Worm (Caenorhabditis elegans) whole organism, late embryonic: ENCODE measurements around the gene str-109.

Experiments
- ceh-18 ChIP-seq: sonication (generic microtip); optimal IDR thresholded peaks from 2 replicates; lab custom pipeline; 2016; ENCODE audit warnings: missing genetic modification characterization, missing compliant biosample characterization
- ceh-31 ChIP-seq: sonication (generic microtip); optimal IDR thresholded peaks from 2 replicates; lab custom pipeline; 2016; ENCODE audit warnings: missing genetic modification characterization, missing compliant biosample characterization
- dmd-4 ChIP-seq: sonication (generic microtip); optimal IDR thresholded peaks from 2 replicates; lab custom pipeline; 2016; ENCODE audit warnings: borderline replicate concordance, missing genetic modification characterization, missing compliant biosample characterization
- elt-2 ChIP-seq: sonication (generic microtip); optimal IDR thresholded peaks from 2 replicates; lab custom pipeline; 2016; ENCODE audit warnings: missing genetic modification reagents, missing genetic modification characterization, missing compliant biosample characterization
- hlh-30 ChIP-seq: sonication (generic microtip); optimal IDR thresholded peaks from 2 replicates; lab custom pipeline; 2017; ENCODE audit warnings: antibody characterized with exemption, missing genetic modification characterization, missing compliant biosample characterization; ENCODE audit not compliant: insufficient read depth
- lin-11 ChIP-seq: fragments of 200-800 bp; sonication (Bioruptor generic); optimal IDR thresholded peaks from 2 replicates; lab custom pipeline; 2018; ENCODE audit warnings: mild to moderate bottlenecking, missing genetic modification characterization, missing compliant biosample characterization
- mec-3 ChIP-seq: sonication (generic microtip); optimal IDR thresholded peaks from 2 replicates; lab custom pipeline; 2016; ENCODE audit warnings: borderline replicate concordance, missing genetic modification characterization, missing compliant biosample characterization
- nfya-1 ChIP-seq: sonication (generic microtip); optimal IDR thresholded peaks from 2 replicates; lab custom pipeline; 2017; ENCODE audit warnings: missing genetic modification characterization, mild to moderate bottlenecking, missing compliant biosample characterization, antibody characterized with exemption, moderate library complexity
- npax-4 ChIP-seq: sonication (generic microtip); optimal IDR thresholded peaks from 2 replicates; lab custom pipeline; 2016; ENCODE audit warnings: missing genetic modification characterization, missing compliant biosample characterization
- pag-3 ChIP-seq: sonication (generic microtip); optimal IDR thresholded peaks from 2 replicates; lab custom pipeline; 2016; ENCODE audit warnings: missing compliant biosample characterization, missing genetic modification characterization, borderline replicate concordance
- pha-2 ChIP-seq: sonication (generic microtip); optimal IDR thresholded peaks from 2 replicates; lab custom pipeline; 2017; ENCODE audit warnings: mild to moderate bottlenecking, missing genetic modification characterization, missing compliant biosample characterization
- pqm-1 ChIP-seq: sonication (generic microtip); optimal IDR thresholded peaks from 2 replicates; lab custom pipeline; 2016; ENCODE audit warnings: missing genetic modification characterization, missing compliant biosample characterization
- ref-2 ChIP-seq: sonication (generic microtip); optimal IDR thresholded peaks from 2 replicates; lab custom pipeline; 2016; ENCODE audit warnings: missing genetic modification characterization, missing compliant biosample characterization
- sox-2 ChIP-seq: fragments of 200-800 bp; sonication (Bioruptor generic); IDR thresholded peaks from 2 replicates; pipeline ENCODE4 v1.3.6; 2022; ENCODE audit warnings: missing genetic modification reagents, missing genetic modification characterization, missing compliant biosample characterization
- syd-9 ChIP-seq: sonication (generic microtip); optimal IDR thresholded peaks from 2 replicates; lab custom pipeline; 2016; ENCODE audit warnings: mild to moderate bottlenecking, missing genetic modification characterization, moderate library complexity, missing compliant biosample characterization
- tbx-2 ChIP-seq: sonication (generic microtip); optimal IDR thresholded peaks from 2 replicates; lab custom pipeline; 2016; ENCODE audit warnings: missing genetic modification characterization, missing compliant biosample characterization
- ttx-3 ChIP-seq: sonication (generic microtip); optimal IDR thresholded peaks from 2 replicates; lab custom pipeline; 2016; ENCODE audit warnings: missing genetic modification reagents, missing genetic modification characterization, missing compliant biosample characterization
- unc-3 ChIP-seq, 2 experiments: fragments of 200-800 bp in 1 of 2; sonication (Bioruptor generic) in 1 of 2; sonication (generic microtip) in 1 of 2; conservative IDR thresholded peaks in 1 of 2; optimal IDR thresholded peaks in 1 of 2; 2 replicates each; pipeline versions ENCODE4 v1.3.6 to Lab custom; 2016 to 2022; ENCODE audit warnings: missing compliant biosample characterization in 2 of 2, missing genetic modification characterization in 2 of 2, missing genetic modification reagents in 1 of 2
- unc-42 ChIP-seq: sonication (generic microtip); optimal IDR thresholded peaks from 2 replicates; lab custom pipeline; 2016; ENCODE audit warnings: missing genotype, missing genetic modification characterization, missing compliant biosample characterization
- unc-55 ChIP-seq: sonication (generic microtip); optimal IDR thresholded peaks from 2 replicates; lab custom pipeline; 2017; ENCODE audit warnings: missing biosample characterization, missing genetic modification reagents, missing genetic modification characterization
- zip-5 ChIP-seq: sonication (generic microtip); optimal IDR thresholded peaks from 2 replicates; lab custom pipeline; 2016; ENCODE audit warnings: missing genetic modification characterization, missing compliant biosample characterization
- ztf-16 ChIP-seq: sonication (generic microtip); optimal IDR thresholded peaks from 2 replicates; lab custom pipeline; 2017; ENCODE audit warnings: missing genetic modification characterization, missing compliant biosample characterization

The str-109 gene

ce11 chrV:16118601-16119000, 43.4 kb downstream of the str-109 start, which contains the start of gene str-103:
TSS of gene str-103 (minus strand) at chrV:16118701.
- TF ChIP-seq pha-2 (tag; lab: Kevin White, UChicago) (no peak), unc-42 (no peak), nfya-1 (tag; lab: Kevin White, UChicago) (no peak), ttx-3 (no peak), elt-2 (tag; lab: Kevin White, UChicago) (no peak), pqm-1 (tag; lab: Kevin White, UChicago) (no peak), mec-3 (no peak), ref-2 (no peak), sox-2 (GFP tag; lab: Robert Waterston, UW) (no peak), hlh-30 (tag; lab: Kevin White, UChicago) (no peak), ceh-18 (tag; lab: Kevin White, UChicago) (no peak), dmd-4 (no peak), tbx-2 (tag; lab: Kevin White, UChicago) (no peak), pag-3 (no peak), zip-5 (tag; lab: Kevin White, UChicago) (no peak), syd-9 (tag; lab: Kevin White, UChicago) (no peak), ceh-31 (tag; lab: Kevin White, UChicago) (no peak), lin-11 (tag; lab: Kevin White, UChicago) (no peak), unc-55 (no peak)

DNA sequence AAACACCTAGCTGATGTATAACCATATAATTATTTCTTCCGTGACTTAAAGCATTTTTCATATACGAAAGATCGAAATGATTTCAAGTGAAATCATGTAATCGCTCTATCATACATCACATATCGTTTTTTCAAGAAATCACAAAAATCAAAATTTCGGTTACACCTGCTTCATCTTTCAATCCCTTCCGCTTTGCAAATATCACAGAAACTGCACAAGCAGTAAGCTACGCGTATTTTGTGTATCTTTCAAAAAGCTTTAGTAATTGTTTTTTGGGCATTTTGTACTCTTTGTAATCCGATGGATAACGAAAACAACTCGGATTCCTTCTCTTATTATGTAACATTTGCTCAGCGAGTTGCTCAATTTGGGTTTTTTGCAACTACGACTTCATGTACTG, 46.6 kb downstream of the str-109 start, which contains the start of gene str-25:
Gene str-25, plus strand, starts transcription at position 301 of the 400 bp plus-strand sequence.
- no peak for TF ChIP-seq npax-4 (tag; lab: Kevin White, UChicago)

ce11 chrV:16114237-16114636, 47.8 kb downstream of the str-109 start, which contains the start of gene srxa-16:
TSS of gene srxa-16 (minus strand) at chrV:16114337.
- TF ChIP-seq zip-5 (tag; lab: Kevin White, UChicago) = no peak
- TF ChIP-seq unc-3 (GFP tag; conservative IDR thresholded peaks at IDR 0.05; lab: Robert Waterston, UW) = no peak
- no peak for TF ChIP-seq unc-3 (tag; optimal IDR thresholded peaks at IDR 0.05; lab: Kevin White, UChicago)
- no peak for TF ChIP-seq ztf-16 (tag; lab: Kevin White, UChicago)
